Worm (Caenorhabditis elegans) whole organism, L1 larva: ENCODE measurements around the gene C34E10.12.

Experiments
- C34B4.2 ChIP-seq: sonication (generic microtip); optimal IDR thresholded peaks from 2 replicates; lab custom pipeline; 2017; ENCODE audit warnings: mild to moderate bottlenecking, missing genetic modification characterization, missing compliant biosample characterization
- F16B12.6 ChIP-seq: fragments of 150-350 bp; optimal IDR thresholded peaks from 2 replicates; lab custom pipeline; 2014; ENCODE audit warnings: missing biosample characterization, missing genetic modification characterization
- alr-1 ChIP-seq: fragments of 200-800 bp; sonication (Bioruptor generic); optimal IDR thresholded peaks from 2 replicates; lab custom pipeline; 2018; ENCODE audit warnings: borderline replicate concordance, mild to moderate bottlenecking, missing genetic modification characterization, missing compliant biosample characterization
- aly-2 ChIP-seq: fragments of 150-350 bp; optimal IDR thresholded peaks from 2 replicates; lab custom pipeline; 2014; ENCODE audit warnings: missing biosample characterization, missing genetic modification characterization
- ama-1 ChIP-seq: fragments of 150-350 bp; optimal IDR thresholded peaks from 2 replicates; lab custom pipeline; 2014
- dpl-1 ChIP-seq, 3 experiments: fragments of 150-350 bp in 2 of 3; sonication (generic microtip) in 1 of 3; optimal IDR thresholded peaks; 2 replicates each; lab custom pipeline; 2014 to 2017; ENCODE audit warnings: missing biosample characterization in 3 of 3, missing genetic modification characterization in 3 of 3, missing genetic modification reagents in 3 of 3
- dsc-1 ChIP-seq: sonication (generic microtip); optimal IDR thresholded peaks from 2 replicates; lab custom pipeline; 2016; ENCODE audit warnings: mild to moderate bottlenecking, missing genetic modification characterization, missing compliant biosample characterization
- efl-1 ChIP-seq, 4 experiments: fragments of 150-350 bp; optimal IDR thresholded peaks in 3 of 4; peaks in 1 of 4; 1 replicate in 1 of 4; 2 replicates in 3 of 4; lab custom pipeline; 2014; ENCODE audit warnings: missing biosample characterization in 2 of 4, missing genetic modification characterization in 2 of 4, missing genetic modification reagents in 2 of 4
- egl-13 ChIP-seq: sonication (generic microtip); optimal IDR thresholded peaks from 2 replicates; lab custom pipeline; 2016; ENCODE audit warnings: missing genotype, missing genetic modification reagents, missing genetic modification characterization, missing compliant biosample characterization
- egl-27 ChIP-seq, 2 experiments: fragments of 150-350 bp in 1 of 2; sonication (generic microtip); optimal IDR thresholded peaks; 3 replicates each; lab custom pipeline; 2017 to 2018; ENCODE audit warnings: missing biosample characterization in 2 of 2, missing genetic modification characterization in 2 of 2, missing genetic modification reagents in 2 of 2
- elt-2 ChIP-seq: sonication (generic microtip); optimal IDR thresholded peaks from 2 replicates; lab custom pipeline; 2016; ENCODE audit warnings: missing genetic modification characterization, mild to moderate bottlenecking, inconsistent platforms, missing compliant biosample characterization, missing genetic modification reagents
- fkh-10 ChIP-seq: sonication (generic microtip); optimal IDR thresholded peaks from 2 replicates; lab custom pipeline; 2017; ENCODE audit warnings: missing biosample characterization, missing genetic modification reagents, missing genetic modification characterization
- fkh-4 ChIP-seq: sonication (generic microtip); optimal IDR thresholded peaks from 2 replicates; lab custom pipeline; 2016; ENCODE audit warnings: missing compliant biosample characterization, missing genetic modification characterization, borderline replicate concordance
- grh-1 ChIP-seq: fragments of 200-800 bp; sonication (Bioruptor generic); IDR thresholded peaks from 2 replicates; pipeline ENCODE4 v1.3.6; 2022; ENCODE audit warnings: missing genetic modification reagents, missing genetic modification characterization, missing compliant biosample characterization
- irx-1 ChIP-seq: sonication (generic microtip); optimal IDR thresholded peaks from 2 replicates; lab custom pipeline; 2016; ENCODE audit warnings: missing genetic modification characterization, missing compliant biosample characterization
- lin-14 ChIP-seq: fragments of 200-800 bp; sonication (Bioruptor generic); optimal IDR thresholded peaks from 2 replicates; lab custom pipeline; 2018; ENCODE audit warnings: mild to moderate bottlenecking, missing genetic modification characterization, moderate library complexity, missing compliant biosample characterization
- lin-15B ChIP-seq: fragments of 150-350 bp; sonication (generic microtip); optimal IDR thresholded peaks from 3 replicates; lab custom pipeline; 2014; ENCODE audit warnings: missing biosample characterization, missing genetic modification characterization
- lin-39 ChIP-seq: fragments of 150-350 bp; optimal IDR thresholded peaks from 2 replicates; lab custom pipeline; 2014; ENCODE audit warnings: missing biosample characterization, missing genetic modification reagents, missing genetic modification characterization
- lsy-2 ChIP-seq, 2 experiments: fragments of 150-350 bp; optimal IDR thresholded peaks; 2 replicates each; lab custom pipeline; 2014; ENCODE audit warnings: missing biosample characterization in 2 of 2, missing genetic modification characterization in 2 of 2
- mab-9 ChIP-seq: fragments of 200-800 bp; sonication (Bioruptor generic); IDR thresholded peaks from 2 replicates; pipeline ENCODE4 v1.3.6; 2022; ENCODE audit warnings: missing genetic modification reagents, missing genetic modification characterization, missing compliant biosample characterization
- mdl-1 ChIP-seq, 2 experiments: fragments of 150-350 bp; optimal IDR thresholded peaks; 2 replicates each; lab custom pipeline; 2014 to 2017; ENCODE audit warnings: missing biosample characterization in 2 of 2, missing genetic modification characterization in 2 of 2, inconsistent platforms in 1 of 2
- mef-2 ChIP-seq: fragments of 150-350 bp; optimal IDR thresholded peaks from 2 replicates; lab custom pipeline; 2014; ENCODE audit warnings: missing biosample characterization, missing genetic modification characterization
- mep-1 ChIP-seq: fragments of 150-350 bp; optimal IDR thresholded peaks from 2 replicates; lab custom pipeline; 2014; ENCODE audit warnings: missing biosample characterization, missing genetic modification characterization
- nhr-20 ChIP-seq: sonication (generic microtip); optimal IDR thresholded peaks from 2 replicates; lab custom pipeline; 2016; ENCODE audit warnings: mild to moderate bottlenecking, missing genetic modification characterization, missing compliant biosample characterization
- nhr-28 ChIP-seq: fragments of 150-350 bp; optimal IDR thresholded peaks from 2 replicates; lab custom pipeline; 2014; ENCODE audit warnings: missing biosample characterization, missing genetic modification characterization
- nhr-71 ChIP-seq: sonication (generic microtip); optimal IDR thresholded peaks from 2 replicates; lab custom pipeline; 2016; ENCODE audit warnings: mild to moderate bottlenecking, missing genetic modification characterization, moderate library complexity, missing compliant biosample characterization
- nhr-76 ChIP-seq: sonication (generic microtip); optimal IDR thresholded peaks from 2 replicates; lab custom pipeline; 2017; ENCODE audit warnings: missing biosample characterization, missing genetic modification characterization
- nhr-77 ChIP-seq: fragments of 150-350 bp; optimal IDR thresholded peaks from 2 replicates; lab custom pipeline; 2014; ENCODE audit warnings: missing biosample characterization, missing genetic modification characterization
- nhr-84 ChIP-seq: sonication (generic microtip); optimal IDR thresholded peaks from 2 replicates; lab custom pipeline; 2017; ENCODE audit warnings: missing biosample characterization, missing genetic modification characterization
- nhr-85 ChIP-seq: sonication (generic microtip); peaks from one replicate; lab custom pipeline; 2016; ENCODE audit warnings: missing genetic modification characterization, inconsistent platforms, missing compliant biosample characterization
- nhr-90 ChIP-seq: sonication (generic microtip); optimal IDR thresholded peaks from 2 replicates; lab custom pipeline; 2016; ENCODE audit warnings: mild to moderate bottlenecking, missing genetic modification characterization, missing compliant biosample characterization; ENCODE audit not compliant: poor library complexity
- pag-3 ChIP-seq: sonication (generic microtip); optimal IDR thresholded peaks from 2 replicates; lab custom pipeline; 2017; ENCODE audit warnings: missing genetic modification characterization, mild to moderate bottlenecking, missing compliant biosample characterization, antibody characterized with exemption, borderline replicate concordance; ENCODE audit not compliant: insufficient read depth
- pax-3 ChIP-seq: fragments of 200-800 bp; sonication (Bioruptor generic); optimal IDR thresholded peaks from 2 replicates; lab custom pipeline; 2018; ENCODE audit warnings: mild to moderate bottlenecking, missing genetic modification characterization, moderate library complexity, missing compliant biosample characterization
- pqm-1 ChIP-seq: sonication (generic microtip); optimal IDR thresholded peaks from 3 replicates; lab custom pipeline; 2017; ENCODE audit warnings: missing biosample characterization, missing genetic modification characterization
- rnt-1 ChIP-seq: sonication (generic microtip); optimal IDR thresholded peaks from 2 replicates; lab custom pipeline; 2016; ENCODE audit warnings: mild to moderate bottlenecking, missing genetic modification characterization, moderate library complexity, missing compliant biosample characterization
- skn-1 ChIP-seq: fragments of 150-350 bp; optimal IDR thresholded peaks from 2 replicates; lab custom pipeline; 2014; ENCODE audit warnings: missing biosample characterization, missing genetic modification characterization
- snu-23 ChIP-seq: sonication (generic microtip); optimal IDR thresholded peaks from 2 replicates; lab custom pipeline; 2016; ENCODE audit warnings: missing genetic modification characterization, missing compliant biosample characterization
- sptf-1 ChIP-seq: fragments of 150-350 bp; optimal IDR thresholded peaks from 2 replicates; lab custom pipeline; 2014; ENCODE audit warnings: missing biosample characterization, missing genetic modification characterization
- sup-37 ChIP-seq: fragments of 200-800 bp; sonication (Bioruptor generic); optimal IDR thresholded peaks from 2 replicates; lab custom pipeline; 2018; ENCODE audit warnings: mild to moderate bottlenecking, missing genetic modification characterization, missing compliant biosample characterization
- tbx-2 ChIP-seq: sonication (generic microtip); optimal IDR thresholded peaks from 2 replicates; lab custom pipeline; 2016; ENCODE audit warnings: missing genetic modification characterization, missing compliant biosample characterization
- unc-62 ChIP-seq: fragments of 150-350 bp; optimal IDR thresholded peaks from 2 replicates; lab custom pipeline; 2014; ENCODE audit warnings: missing biosample characterization, missing genetic modification reagents, missing genetic modification characterization
- vab-15 ChIP-seq: sonication (generic microtip); optimal IDR thresholded peaks from 2 replicates; lab custom pipeline; 2017; ENCODE audit warnings: missing genotype, mild to moderate bottlenecking, missing genetic modification characterization, missing compliant biosample characterization
- zip-4 ChIP-seq: fragments of 200-800 bp; sonication (Bioruptor generic); optimal IDR thresholded peaks from 2 replicates; lab custom pipeline; 2018; ENCODE audit warnings: mild to moderate bottlenecking, missing genetic modification characterization, moderate library complexity, missing compliant biosample characterization
- ztf-11 ChIP-seq, 2 experiments: sonication (generic microtip); optimal IDR thresholded peaks; 2 replicates each; lab custom pipeline; 2016 to 2017; ENCODE audit warnings: missing genetic modification characterization in 2 of 2, missing biosample characterization in 1 of 2, missing compliant biosample characterization in 1 of 2

The C34E10.12 gene

DNA sequence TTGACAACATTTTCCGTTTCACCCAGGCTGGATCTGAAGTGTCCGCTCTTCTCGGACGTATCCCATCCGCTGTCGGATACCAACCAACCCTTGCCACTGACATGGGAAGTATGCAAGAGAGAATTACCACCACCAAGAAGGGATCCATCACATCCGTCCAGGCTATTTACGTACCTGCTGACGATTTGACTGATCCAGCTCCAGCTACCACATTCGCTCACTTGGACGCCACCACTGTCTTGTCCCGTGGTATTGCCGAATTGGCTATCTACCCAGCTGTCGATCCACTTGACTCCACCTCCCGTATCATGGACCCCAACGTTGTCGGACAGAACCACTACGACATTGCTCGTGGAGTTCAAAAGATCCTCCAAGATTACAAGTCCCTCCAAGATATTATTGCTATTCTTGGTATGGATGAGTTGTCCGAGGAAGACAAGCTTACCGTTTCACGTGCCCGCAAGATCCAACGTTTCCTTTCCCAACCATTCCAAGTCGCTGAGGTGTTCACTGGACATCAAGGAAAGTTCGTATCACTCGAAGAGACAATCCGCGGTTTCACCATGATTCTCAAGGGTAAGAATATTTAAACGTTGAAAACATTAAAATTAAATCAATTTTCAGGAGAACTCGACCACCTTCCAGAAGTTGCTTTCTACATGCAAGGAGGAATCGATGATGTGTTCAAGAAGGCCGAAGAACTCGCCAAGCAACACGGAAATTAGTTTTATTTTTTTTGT is 2.0 kb upstream of the C34E10.12 start:
- TF ChIP-seq efl-1 (optimal IDR thresholded peaks at IDR 0.05; lab: Kevin White, UChicago) (no peak), efl-1 (GFP tag; optimal IDR thresholded peaks at IDR 0.05 in 1 of 2; lab: Kevin White, UChicago) (peak in 1 of 2 experiments; percentile 90), alr-1 (peak; percentile 94), nhr-76 (tag; lab: Kevin White, UChicago) (peak; percentile 33), nhr-85 (peak; percentile 59), nhr-84 (tag; lab: Kevin White, UChicago) (no peak), fkh-10 (GFP tag; lab: Kevin White, UChicago) (no peak)

DNA sequence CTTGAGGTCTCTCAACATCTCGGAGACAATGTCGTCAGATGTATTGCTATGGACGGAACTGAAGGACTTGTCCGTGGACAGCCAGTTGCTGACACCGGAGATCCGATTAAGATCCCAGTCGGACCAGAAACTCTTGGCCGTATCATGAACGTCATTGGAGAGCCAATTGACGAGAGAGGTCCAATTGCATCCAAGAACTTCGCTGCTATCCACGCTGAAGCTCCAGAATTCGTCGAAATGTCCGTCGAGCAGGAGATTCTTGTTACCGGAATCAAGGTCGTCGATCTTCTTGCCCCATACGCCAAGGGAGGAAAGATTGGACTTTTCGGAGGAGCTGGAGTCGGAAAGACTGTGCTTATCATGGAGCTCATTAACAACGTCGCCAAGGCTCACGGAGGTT is 1.2 kb upstream of the C34E10.12 start:
- no peak for TF ChIP-seq efl-1 (optimal IDR thresholded peaks at IDR 0.05; lab: Kevin White, UChicago)
- TF ChIP-seq efl-1 (GFP tag; optimal IDR thresholded peaks at IDR 0.05 in 1 of 2; lab: Kevin White, UChicago) = peak in 1 of 2 experiments; percentile 90
- TF ChIP-seq lin-14 (GFP tag; lab: Kevin White, UChicago) = no peak
- TF ChIP-seq tbx-2 (tag; lab: Kevin White, UChicago) = no peak
- TF ChIP-seq lin-15B (tag; lab: Kevin White, UChicago) = no peak
- TF ChIP-seq mab-9 (GFP tag; lab: Robert Waterston, UW) = no peak
- TF ChIP-seq ama-1 (lab: Kevin White, UChicago) = peak; percentile 20
- TF ChIP-seq vab-15 (tag; lab: Kevin White, UChicago) = no peak
- no peak for TF ChIP-seq skn-1 (tag; lab: Kevin White, UChicago)

ce11 chrIII:5225321-5225720 is 2.4 kb downstream of the C34E10.12 start, which contains the start of gene nex-1:
Gene nex-1, plus strand, starts transcription at chrIII:5225621.
- TF ChIP-seq rnt-1 (tag; lab: Kevin White, UChicago) (no peak), tbx-2 (tag; lab: Kevin White, UChicago) (no peak), mdl-1 (tag; optimal IDR thresholded peaks at IDR 0.05; lab: Kevin White, UChicago) (no peak), unc-62 (GFP tag; lab: Kevin White, UChicago) (no peak), sup-37 (GFP tag; lab: Kevin White, UChicago) (no peak), lsy-2 (tag; optimal IDR thresholded peaks at IDR 0.05; lab: Kevin White, UChicago) (peak in 1 of 2 experiments; percentile 7), dsc-1 (tag; lab: Kevin White, UChicago) (no peak), nhr-85 (peak; percentile 50), pqm-1 (tag; lab: Kevin White, UChicago) (no peak), nhr-90 (no peak), grh-1 (GFP tag; lab: Robert Waterston, UW) (no peak)

DNA sequence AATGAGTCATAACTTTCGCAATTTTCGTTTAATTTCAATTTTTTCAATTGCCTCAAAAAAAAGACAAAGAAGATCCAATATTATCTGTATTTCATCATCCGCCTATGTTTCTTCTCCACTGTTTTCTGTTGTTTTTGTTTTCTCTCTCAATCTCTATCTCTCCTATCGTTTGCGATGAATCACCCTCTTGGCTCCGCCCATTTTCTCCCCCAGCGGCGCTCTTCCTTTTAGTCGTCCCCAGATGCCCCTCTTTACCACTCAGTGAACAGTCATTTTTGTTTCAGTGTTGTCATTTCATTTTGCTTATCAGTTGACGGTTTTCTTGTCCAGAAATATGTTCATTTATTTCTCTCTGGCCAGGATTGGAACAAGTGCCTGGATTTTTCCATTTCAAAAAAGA is 2.8 kb downstream of the C34E10.12 start:
- TF ChIP-seq snu-23 (GFP tag; lab: Kevin White, UChicago) (peak; percentile 6), nhr-77 (tag; lab: Kevin White, UChicago) (no peak), lin-39 (no peak), dsc-1 (tag; lab: Kevin White, UChicago) (no peak), dpl-1 (GFP tag; optimal IDR thresholded peaks at IDR 0.05; lab: Kevin White, UChicago) (no peak), fkh-4 (tag; lab: Kevin White, UChicago) (no peak), aly-2 (tag; lab: Kevin White, UChicago) (no peak), F16B12.6 (tag; lab: Kevin White, UChicago) (no peak), pax-3 (tag; lab: Kevin White, UChicago) (no peak), egl-13 (no peak), C34B4.2 (tag; lab: Kevin White, UChicago) (no peak), egl-27 (tag; optimal IDR thresholded peaks at IDR 0.05; lab: Kevin White, UChicago) (no peak), lin-14 (GFP tag; lab: Kevin White, UChicago) (peak; percentile 37), nhr-20 (no peak), nhr-28 (tag; lab: Kevin White, UChicago) (no peak), mef-2 (tag; lab: Kevin White, UChicago) (no peak), nhr-84 (tag; lab: Kevin White, UChicago) (no peak), irx-1 (no peak), nhr-71 (tag; lab: Kevin White, UChicago) (no peak), mdl-1 (tag; optimal IDR thresholded peaks at IDR 0.05; lab: Kevin White, UChicago) (no peak), mep-1 (tag; lab: Kevin White, UChicago) (no peak), sptf-1 (no peak), nhr-85 (no peak), ztf-11 (tag; optimal IDR thresholded peaks at IDR 0.05; lab: Kevin White, UChicago) (no peak), zip-4 (GFP tag; lab: Kevin White, UChicago) (no peak), elt-2 (no peak), pag-3 (tag; lab: Kevin White, UChicago) (no peak), pqm-1 (tag; lab: Kevin White, UChicago) (no peak)
